Fruit fly (Drosophila melanogaster) Kc167 (cell line): ENCODE data around the gene CG42784.

ENCODE experiments used
- Sin3A ChIP-seq: fragments of >200 bp; optimal IDR thresholded peaks from 2 replicates; lab custom pipeline; 2018; ENCODE audit warnings: missing external identifiers
- h ChIP-seq: fragments of >200 bp; optimal IDR thresholded peaks from 3 replicates; lab custom pipeline; 2018; ENCODE audit warnings: missing external identifiers
- psq ChIP-seq: fragments of >200 bp; optimal IDR thresholded peaks from 2 replicates; lab custom pipeline; 2017; ENCODE audit warnings: missing external identifiers

DNA sequence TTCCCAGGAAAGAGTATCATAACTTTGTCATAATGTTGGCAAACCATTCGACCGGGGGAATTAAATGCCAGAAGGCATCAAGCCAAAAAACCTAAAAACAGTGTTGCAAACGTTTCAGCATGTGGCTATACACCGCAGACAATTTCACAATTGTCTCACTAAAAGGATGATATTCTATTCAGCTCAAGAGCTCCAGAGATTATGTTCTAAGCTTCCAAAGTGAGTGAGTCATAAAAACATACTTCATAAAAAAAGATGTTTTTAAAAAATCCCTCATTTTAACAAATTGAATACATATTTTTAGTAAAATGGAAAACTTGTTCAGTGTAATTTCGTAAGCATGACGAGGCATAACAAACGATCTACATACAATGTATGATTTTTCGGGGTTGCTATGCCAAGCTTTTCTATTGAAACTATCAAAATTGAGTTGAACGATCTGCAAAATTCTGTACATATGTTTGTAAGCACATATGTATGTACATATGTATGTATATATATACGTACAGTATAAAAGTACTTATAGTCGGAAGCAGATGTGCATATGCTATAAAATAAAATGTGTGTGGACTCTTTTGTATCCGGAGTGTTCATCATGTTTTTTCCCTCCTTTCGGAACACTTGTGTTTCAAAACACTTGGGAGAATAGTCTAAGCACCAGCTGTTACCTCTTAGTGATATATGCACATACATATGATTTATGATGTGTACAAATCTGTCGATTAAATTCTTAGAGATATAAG lies 99.9 kb downstream of the CG42784 start:
- TF ChIP-seq psq (lab: Kevin White, UChicago) (no peak), Sin3A (lab: Kevin White, UChicago) (no peak), h (lab: Kevin White, UChicago) (no peak)
